Fruit fly (Drosophila melanogaster): ENCODE data around the gene CG4045.
A peak's percentile ranks its signal among the peaks of the same experiment; 100 is the strongest.

CG4045 gene

DNA sequence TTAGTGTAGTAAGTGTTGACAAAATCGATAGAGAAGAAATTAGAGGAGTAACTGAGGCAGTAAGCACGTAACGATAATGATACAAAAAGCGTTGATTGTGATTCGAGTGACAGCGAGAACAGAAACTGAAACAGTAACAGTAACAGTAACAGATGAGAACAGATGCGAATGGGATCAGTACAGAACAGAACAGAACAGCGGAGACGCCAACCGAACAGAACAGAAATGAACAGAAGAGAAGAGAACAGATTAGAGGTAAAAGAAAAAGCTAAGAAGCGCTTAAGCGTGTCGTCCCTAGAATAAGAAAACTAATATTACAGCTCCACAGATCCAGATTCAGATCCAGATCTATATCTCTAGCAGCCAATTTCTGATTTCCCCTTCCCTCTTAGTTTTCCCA, 37.0 kb upstream of the CG4045 start:
- TF ChIP-seq EcR (GFP tag; optimal IDR thresholded peaks at IDR 0.05) (no peak), Snoo (tag; optimal IDR thresholded peaks at IDR 0.05) (no peak), CG17806 (tag; optimal IDR thresholded peaks at IDR 0.05) (no peak), Pif1B (GFP tag; optimal IDR thresholded peaks at IDR 0.05) (no peak), CG8159 (tag; optimal IDR thresholded peaks at IDR 0.05) (no peak), CG13204 (GFP tag; optimal IDR thresholded peaks at IDR 0.05) (no peak), CG15710 (tag; optimal IDR thresholded peaks at IDR 0.05) (no peak)

DNA sequence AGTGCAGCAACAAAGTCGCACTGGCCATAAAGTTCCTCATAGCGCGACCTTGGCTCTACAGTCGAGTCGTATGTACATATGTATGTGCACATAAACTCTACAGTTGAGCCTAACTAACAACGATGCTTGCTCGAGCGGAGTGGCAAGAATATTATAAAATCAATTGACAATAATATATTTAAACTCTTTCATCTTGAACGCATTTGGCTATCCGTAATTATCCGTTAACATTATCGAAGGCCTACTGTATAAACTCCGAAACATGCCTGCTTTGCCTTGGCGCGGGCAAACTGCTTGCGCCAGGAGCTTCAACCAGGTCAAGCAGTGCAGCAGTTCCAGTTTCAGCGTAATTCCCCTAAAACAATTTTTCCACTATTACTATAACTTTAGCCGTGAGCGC, 32.9 kb upstream of the CG4045 start:
- TF ChIP-seq fd96Ca (GFP tag; IDR thresholded peaks at IDR 0.05) (peak; percentile 75), Ets98B (GFP tag; IDR thresholded peaks at IDR 0.05) (peak; percentile 77), CG15710 (tag; optimal IDR thresholded peaks at IDR 0.05) (peak; percentile 26), CG8159 (tag; optimal IDR thresholded peaks at IDR 0.05) (no peak), CG4496 (GFP tag; IDR thresholded peaks at IDR 0.05) (peak; percentile 81), CG10348 (GFP tag; IDR thresholded peaks at IDR 0.05) (0 out of 2 replicates have a peak, but pooled peaks have one; percentile 23), CG32121 (GFP tag; IDR thresholded peaks at IDR 0.05) (peak; percentile 74), Pif1B (GFP tag; optimal IDR thresholded peaks at IDR 0.05) (no peak), CG17806 (tag; optimal IDR thresholded peaks at IDR 0.05) (peak; percentile 4), CG12605 (GFP tag; IDR thresholded peaks at IDR 0.05) (peak; percentile 46; the same call in 1 of the 2 replicates), D1 (tag; optimal IDR thresholded peaks at IDR 0.05) (no peak), rn (GFP tag; IDR thresholded peaks at IDR 0.05) (peak; percentile 45; the same call in 1 of the 2 replicates)

DNA sequence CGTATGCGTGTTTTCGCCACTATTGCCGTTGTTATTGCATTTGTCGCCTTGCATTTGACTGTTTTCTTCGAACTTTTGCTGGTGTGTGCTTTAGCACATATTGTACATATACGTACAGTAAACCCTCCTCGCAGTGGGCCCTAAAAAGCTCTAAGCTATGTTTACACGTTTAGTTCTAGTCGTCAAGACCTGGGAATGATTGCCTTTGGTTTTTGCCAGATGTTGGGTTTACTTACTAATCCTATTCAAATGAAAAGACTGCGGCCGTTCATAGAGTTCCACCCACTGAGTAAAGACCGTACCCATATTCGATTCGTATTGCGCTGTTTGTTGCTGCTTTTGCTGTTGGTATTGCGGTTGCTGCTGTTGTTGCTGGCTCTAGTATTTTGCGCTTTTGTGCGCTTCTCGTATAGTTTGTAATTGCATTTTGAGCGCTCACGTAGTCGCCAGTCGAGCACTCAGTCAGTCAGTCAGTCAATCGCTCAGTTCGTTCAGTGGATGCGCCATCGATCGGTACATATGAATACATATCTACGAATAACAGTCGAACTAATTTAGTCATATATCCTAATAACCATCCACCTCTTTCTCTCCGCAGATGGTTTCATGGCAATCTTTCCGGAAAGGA, 32.2 kb upstream of the CG4045 start:
- peak; percentile 92 for TF ChIP-seq Ets98B (GFP tag; IDR thresholded peaks at IDR 0.05)
- peak; percentile 67 for TF ChIP-seq CG12605 (GFP tag; IDR thresholded peaks at IDR 0.05)
- TF ChIP-seq gl (tag; optimal IDR thresholded peaks at IDR 0.05): no peak
- peak; percentile 79 for TF ChIP-seq CG4496 (GFP tag; IDR thresholded peaks at IDR 0.05)
- TF ChIP-seq CG34367 (tag; optimal IDR thresholded peaks at IDR 0.05): no peak
- peak; percentile 61 for TF ChIP-seq CG8301 (tag; optimal IDR thresholded peaks at IDR 0.05)
- no peak for TF ChIP-seq D1 (tag; optimal IDR thresholded peaks at IDR 0.05)
- TF ChIP-seq rn (GFP tag; IDR thresholded peaks at IDR 0.05): peak; percentile 33; the same call in 1 of the 2 replicates
- TF ChIP-seq EcR (GFP tag; optimal IDR thresholded peaks at IDR 0.05): no peak
- TF ChIP-seq CG32121 (GFP tag; IDR thresholded peaks at IDR 0.05): peak; percentile 92
- peak; percentile 95 for TF ChIP-seq fd96Ca (GFP tag; IDR thresholded peaks at IDR 0.05)
- no peak for TF ChIP-seq CG8159 (tag; optimal IDR thresholded peaks at IDR 0.05)
- TF ChIP-seq CG9948 (tag; optimal IDR thresholded peaks at IDR 0.05): peak; percentile 9
- peak; percentile 44 for TF ChIP-seq Pif1A (GFP tag; optimal IDR thresholded peaks at IDR 0.05)
- no peak for TF ChIP-seq Snoo (tag; optimal IDR thresholded peaks at IDR 0.05)
- peak; percentile 72 for TF ChIP-seq CG10348 (GFP tag; IDR thresholded peaks at IDR 0.05)
- TF ChIP-seq CG15710 (tag; optimal IDR thresholded peaks at IDR 0.05): peak; percentile 19
- no peak for TF ChIP-seq CG13204 (GFP tag; optimal IDR thresholded peaks at IDR 0.05)
- no peak for TF ChIP-seq CG17806 (tag; optimal IDR thresholded peaks at IDR 0.05)
- no peak for TF ChIP-seq CG14655 (GFP tag; optimal IDR thresholded peaks at IDR 0.05)
- TF ChIP-seq Pif1B (GFP tag; optimal IDR thresholded peaks at IDR 0.05): no peak

DNA sequence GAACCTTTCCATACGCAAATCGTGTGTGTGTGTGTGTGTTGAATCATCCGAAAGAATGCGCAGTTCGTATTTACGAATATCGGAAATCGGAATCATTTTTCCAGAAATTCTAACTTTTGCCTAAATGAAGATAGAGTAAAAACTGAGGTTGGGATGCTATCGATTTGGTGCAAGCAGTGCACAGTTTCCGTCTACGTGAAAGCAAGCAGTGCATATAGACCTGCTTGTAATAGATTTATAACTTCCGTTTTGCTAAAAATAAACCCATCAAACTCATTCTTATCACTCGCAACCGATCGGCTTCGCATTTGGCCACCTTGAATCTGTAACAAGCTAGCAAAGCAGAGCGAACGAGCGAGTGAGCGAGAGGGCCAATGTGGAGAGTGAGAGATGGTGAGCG, 30.7 kb upstream of the CG4045 start:
- TF ChIP-seq CG14655 (GFP tag; optimal IDR thresholded peaks at IDR 0.05): no peak

DNA sequence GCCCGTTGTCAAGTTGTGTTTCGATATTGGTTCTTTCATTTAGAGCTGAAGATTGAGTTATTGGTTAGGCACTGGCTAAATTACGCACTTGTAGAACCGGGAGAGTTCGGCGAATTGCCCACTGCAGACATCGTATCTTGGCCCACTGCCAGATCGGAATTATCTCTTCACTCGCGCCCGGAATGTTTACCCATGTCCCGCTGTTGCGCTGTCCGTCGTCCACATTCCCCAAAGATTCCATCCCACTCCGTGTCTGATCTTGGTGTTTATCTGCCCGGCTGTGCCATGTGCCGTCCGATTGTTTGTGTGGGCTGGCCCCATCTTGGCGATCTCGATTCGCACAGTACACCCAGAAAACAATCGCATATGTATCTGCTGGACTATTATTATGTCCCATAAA, 28.7 kb upstream of the CG4045 start:
- no peak for TF ChIP-seq fd96Ca (GFP tag; IDR thresholded peaks at IDR 0.05)
- no peak for TF ChIP-seq D1 (tag; optimal IDR thresholded peaks at IDR 0.05)
- TF ChIP-seq CG8159 (tag; optimal IDR thresholded peaks at IDR 0.05): no peak
- TF ChIP-seq CG10348 (GFP tag; IDR thresholded peaks at IDR 0.05): no peak
- no peak for TF ChIP-seq CG32121 (GFP tag; IDR thresholded peaks at IDR 0.05)
- no peak for TF ChIP-seq EcR (GFP tag; optimal IDR thresholded peaks at IDR 0.05)
- TF ChIP-seq Pif1A (GFP tag; optimal IDR thresholded peaks at IDR 0.05): no peak
- no peak for TF ChIP-seq CG13204 (GFP tag; optimal IDR thresholded peaks at IDR 0.05)
- TF ChIP-seq CG9948 (tag; optimal IDR thresholded peaks at IDR 0.05): no peak
- no peak for TF ChIP-seq Snoo (tag; optimal IDR thresholded peaks at IDR 0.05)
- no peak for TF ChIP-seq CG14655 (GFP tag; optimal IDR thresholded peaks at IDR 0.05)
- TF ChIP-seq CG17806 (tag; optimal IDR thresholded peaks at IDR 0.05): no peak
- TF ChIP-seq Pif1B (GFP tag; optimal IDR thresholded peaks at IDR 0.05): no peak
- TF ChIP-seq Ets98B (GFP tag; IDR thresholded peaks at IDR 0.05): no peak
- TF ChIP-seq CG8301 (tag; optimal IDR thresholded peaks at IDR 0.05): no peak
- TF ChIP-seq CG34367 (tag; optimal IDR thresholded peaks at IDR 0.05): no peak
- no peak for TF ChIP-seq CG15710 (tag; optimal IDR thresholded peaks at IDR 0.05)

DNA sequence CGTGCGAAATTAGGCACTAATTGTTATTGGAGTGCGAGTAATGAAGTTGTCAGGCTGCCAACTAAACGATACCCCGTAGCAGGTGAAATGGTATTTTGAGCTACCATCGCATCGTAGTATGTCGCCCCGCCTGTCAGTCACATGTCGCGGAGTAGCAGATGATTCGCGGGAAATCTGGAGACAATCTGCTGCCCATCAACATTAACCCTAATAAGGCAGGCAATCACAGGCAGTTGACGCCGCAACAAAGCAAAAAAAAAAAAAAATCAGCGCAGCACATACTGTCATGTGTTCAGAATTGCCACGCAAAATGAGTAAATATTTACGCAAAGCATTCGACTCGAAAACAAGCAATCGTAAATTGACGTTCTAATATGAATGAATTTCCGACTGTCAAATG, 28.2 kb upstream of the CG4045 start:
- TF ChIP-seq CG34367 (tag; optimal IDR thresholded peaks at IDR 0.05): no peak
- TF ChIP-seq CG14655 (GFP tag; optimal IDR thresholded peaks at IDR 0.05): no peak

DNA sequence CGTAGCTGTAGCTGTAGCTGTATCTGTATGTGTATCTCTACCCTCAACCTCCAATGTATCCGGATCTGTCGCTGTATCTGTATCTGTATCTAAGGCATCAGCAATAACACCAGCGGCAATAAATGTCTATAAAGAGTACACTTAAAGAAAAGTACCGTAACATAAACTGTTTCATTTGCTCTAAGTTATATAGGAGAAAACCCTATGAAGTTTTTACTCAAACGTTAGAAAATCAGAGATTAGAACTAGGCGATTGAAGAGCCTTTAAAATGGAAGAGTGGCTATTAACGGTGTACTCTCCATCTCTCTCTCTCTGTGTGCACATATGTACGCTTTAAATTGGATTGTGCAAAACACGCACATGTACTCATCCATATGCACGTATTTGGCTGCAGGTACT, 22.6 kb upstream of the CG4045 start:
- TF ChIP-seq CG32121 (GFP tag; IDR thresholded peaks at IDR 0.05) (no peak), CG14655 (GFP tag; optimal IDR thresholded peaks at IDR 0.05) (peak; percentile 33), CG34367 (tag; optimal IDR thresholded peaks at IDR 0.05) (no peak), Pif1A (GFP tag; optimal IDR thresholded peaks at IDR 0.05) (no peak), CG4496 (GFP tag; IDR thresholded peaks at IDR 0.05) (0 out of 3 replicates have a peak, but pooled peaks have one; percentile 15), CG13204 (GFP tag; optimal IDR thresholded peaks at IDR 0.05) (no peak), CG15710 (tag; optimal IDR thresholded peaks at IDR 0.05) (no peak), Snoo (tag; optimal IDR thresholded peaks at IDR 0.05) (no peak), CG12605 (GFP tag; IDR thresholded peaks at IDR 0.05) (0 out of 2 replicates have a peak, but pooled peaks have one; percentile 19), CG8301 (tag; optimal IDR thresholded peaks at IDR 0.05) (peak; percentile 35), Ets98B (GFP tag; IDR thresholded peaks at IDR 0.05) (peak; percentile 36; the same call in 1 of the 2 replicates)

Measured in whole organism, pupa.